Fruit fly (Drosophila melanogaster): ENCODE results near the gene Ir94e.

Ir94e gene

dm6 chr3R:23374290-23374689, 31.0 kb upstream of the Ir94e start (continued):
- no peak for TF ChIP-seq trh (GFP tag; optimal IDR thresholded peaks at IDR 0.05)
- no peak for TF ChIP-seq repo (GFP tag; optimal IDR thresholded peaks at IDR 0.05)
- TF ChIP-seq sr (GFP tag; IDR thresholded peaks at IDR 0.05): no peak
- no peak for TF ChIP-seq btn (GFP tag; optimal IDR thresholded peaks at IDR 0.05)
- TF ChIP-seq Ada2b (GFP tag; IDR thresholded peaks at IDR 0.05): no peak
- TF ChIP-seq CG7271 (tag; optimal IDR thresholded peaks at IDR 0.05): no peak
- no peak for TF ChIP-seq CG5953 (GFP tag; IDR thresholded peaks at IDR 0.05)
- TF ChIP-seq zen (tag; optimal IDR thresholded peaks at IDR 0.05): no peak
- no peak for TF ChIP-seq CG17912 (GFP tag; optimal IDR thresholded peaks at IDR 0.05)
- TF ChIP-seq kni (GFP tag; optimal IDR thresholded peaks at IDR 0.05): no peak
- TF ChIP-seq CG17361 (GFP tag; IDR thresholded peaks at IDR 0.05): no peak
- TF ChIP-seq Tbp (GFP tag; optimal IDR thresholded peaks at IDR 0.05): no peak
- no peak for TF ChIP-seq CG7745 (tag; optimal IDR thresholded peaks at IDR 0.05)
- no peak for TF ChIP-seq CG18476 (GFP tag; optimal IDR thresholded peaks at IDR 0.05)
- TF ChIP-seq CG9817 (tag; optimal IDR thresholded peaks at IDR 0.05): no peak
- no peak for TF ChIP-seq sisA (GFP tag; IDR thresholded peaks at IDR 0.05)
- no peak for TF ChIP-seq CG8924 (tag; optimal IDR thresholded peaks at IDR 0.05)
- TF ChIP-seq CG4282 (GFP tag; optimal IDR thresholded peaks at IDR 0.05): no peak
- TF ChIP-seq CG6791 (GFP tag; IDR thresholded peaks at IDR 0.05; ENCODE audit: partially characterized antibody): no peak
- no peak for TF ChIP-seq nerfin-2 (GFP tag; IDR thresholded peaks at IDR 0.05; ENCODE audit: partially characterized antibody)
- no peak for TF ChIP-seq CG7963 (GFP tag; IDR thresholded peaks at IDR 0.05; ENCODE audit: partially characterized antibody)
- no peak for TF ChIP-seq CG17568 (GFP tag; optimal IDR thresholded peaks at IDR 0.05)
- no peak for TF ChIP-seq lmd (GFP tag; IDR thresholded peaks at IDR 0.05)
- peak; percentile 82 for TF ChIP-seq abd-A (tag; optimal IDR thresholded peaks at IDR 0.05)
- TF ChIP-seq pita (GFP tag; optimal IDR thresholded peaks at IDR 0.05): no peak
- TF ChIP-seq CHES-1-like (GFP tag; optimal IDR thresholded peaks at IDR 0.05): no peak
- TF ChIP-seq B-H2 (GFP tag; optimal IDR thresholded peaks at IDR 0.05): peak; percentile 5
- no peak for TF ChIP-seq CG10147 (GFP tag; optimal IDR thresholded peaks at IDR 0.05)
- no peak for TF ChIP-seq lilli (GFP tag; optimal IDR thresholded peaks at IDR 0.05)
- TF ChIP-seq Poxn (GFP tag; IDR thresholded peaks at IDR 0.05): no peak
- no peak for TF ChIP-seq kay (GFP tag; optimal IDR thresholded peaks at IDR 0.05)
- no peak for TF ChIP-seq Asciz (GFP tag; optimal IDR thresholded peaks at IDR 0.05)
- no peak for TF ChIP-seq CG15073 (GFP tag; optimal IDR thresholded peaks at IDR 0.05)
- no peak for TF ChIP-seq CG8089 (GFP tag; optimal IDR thresholded peaks at IDR 0.05)
- no peak for TF ChIP-seq CG8359 (GFP tag; optimal IDR thresholded peaks at IDR 0.05; ENCODE audit: borderline replicate concordance)
- no peak for TF ChIP-seq Mes4 (GFP tag; optimal IDR thresholded peaks at IDR 0.05)
- no peak for TF ChIP-seq Deaf1 (tag; optimal IDR thresholded peaks at IDR 0.05)
- TF ChIP-seq sens-2 (GFP tag; IDR thresholded peaks at IDR 0.05): no peak
- no peak for TF ChIP-seq sim (GFP tag; IDR thresholded peaks at IDR 0.05)
- TF ChIP-seq en (GFP tag; optimal IDR thresholded peaks at IDR 0.05): no peak
- no peak for TF ChIP-seq dati (GFP tag; IDR thresholded peaks at IDR 0.05)
- no peak for TF ChIP-seq CG13123 (GFP tag; optimal IDR thresholded peaks at IDR 0.05)
- no peak for TF ChIP-seq D (optimal IDR thresholded peaks at IDR 0.05)
- TF ChIP-seq D (GFP tag; optimal IDR thresholded peaks at IDR 0.05): no peak
- 0 out of 2 replicates have a peak, but pooled peaks have one; percentile 22 for TF ChIP-seq Rfx (GFP tag; IDR thresholded peaks at IDR 0.05)
- no peak for TF ChIP-seq CG5245 (GFP tag; optimal IDR thresholded peaks at IDR 0.05)
- TF ChIP-seq mirr (GFP tag; optimal IDR thresholded peaks at IDR 0.05): no peak
- TF ChIP-seq pzg (GFP tag; optimal IDR thresholded peaks at IDR 0.05): no peak
- TF ChIP-seq CG12659 (GFP tag; optimal IDR thresholded peaks at IDR 0.05): no peak
- TF ChIP-seq jigr1 (GFP tag; IDR thresholded peaks at IDR 0.05): no peak
- no peak for TF ChIP-seq CG2129 (GFP tag; IDR thresholded peaks at IDR 0.05; ENCODE audit: partially characterized antibody)
- no peak for TF ChIP-seq CG11247 (GFP tag; IDR thresholded peaks at IDR 0.05)

Measured in whole organism, embryonic.